Worm (Caenorhabditis elegans) whole organism, young adult: ENCODE data around the gene srsx-6.

Source experiments
- B0261.1 ChIP-seq: sonication (generic microtip); optimal IDR thresholded peaks from 2 replicates; lab custom pipeline; 2016; ENCODE audit warnings: mild to moderate bottlenecking, missing genetic modification characterization, moderate library complexity, missing compliant biosample characterization
- C17E4.6 ChIP-seq: fragments of 200-800 bp; sonication (Bioruptor generic); IDR thresholded peaks from 2 replicates; pipeline ENCODE4 v1.3.6; 2022; ENCODE audit warnings: missing genetic modification reagents, missing genetic modification characterization, missing compliant biosample characterization
- F10E7.11 ChIP-seq: sonication (generic microtip); optimal IDR thresholded peaks from 2 replicates; lab custom pipeline; 2017; ENCODE audit warnings: mild to moderate bottlenecking, missing genetic modification characterization, moderate library complexity, missing compliant biosample characterization
- F23B12.7 ChIP-seq: sonication (generic microtip); optimal IDR thresholded peaks from 2 replicates; lab custom pipeline; 2017; ENCODE audit warnings: missing genetic modification characterization, mild to moderate bottlenecking, missing compliant biosample characterization, antibody characterized with exemption, moderate library complexity; ENCODE audit not compliant: insufficient read depth
- F37B4.10 ChIP-seq: fragments of 200-800 bp; sonication (Bioruptor generic); IDR thresholded peaks from 2 replicates; pipeline ENCODE4 v1.3.6; 2022; ENCODE audit warnings: missing genetic modification characterization, missing compliant biosample characterization
- F49E8.2 ChIP-seq: sonication (generic microtip); optimal IDR thresholded peaks from 3 replicates; lab custom pipeline; 2017; ENCODE audit warnings: missing genetic modification characterization, mild to moderate bottlenecking, missing compliant biosample characterization, antibody characterized with exemption, moderate library complexity; ENCODE audit not compliant: insufficient read depth
- F55B11.4 ChIP-seq: sonication (generic microtip); optimal IDR thresholded peaks from 2 replicates; lab custom pipeline; 2016; ENCODE audit warnings: missing compliant biosample characterization, missing genetic modification characterization, borderline replicate concordance; ENCODE audit not compliant: insufficient read depth
- K12H6.12 ChIP-seq: fragments of 200-800 bp; sonication (Bioruptor generic); optimal IDR thresholded peaks from 2 replicates; lab custom pipeline; 2018; ENCODE audit warnings: mild to moderate bottlenecking, missing genetic modification characterization, missing compliant biosample characterization
- T07F8.4 ChIP-seq: sonication (generic microtip); optimal IDR thresholded peaks from 2 replicates; lab custom pipeline; 2016; ENCODE audit warnings: mild to moderate bottlenecking, missing genetic modification characterization, moderate library complexity, missing compliant biosample characterization
- Y53F4B.3 ChIP-seq: fragments of 200-800 bp; sonication (Bioruptor generic); IDR thresholded peaks from 2 replicates; pipeline ENCODE4 v1.3.6; 2022; ENCODE audit warnings: missing genetic modification reagents, missing genetic modification characterization, missing compliant biosample characterization
- Y56A3A.18 ChIP-seq: fragments of 200-800 bp; sonication (Bioruptor generic); IDR thresholded peaks from 2 replicates; pipeline ENCODE4 v1.3.6; 2022; ENCODE audit warnings: missing genetic modification reagents, missing genetic modification characterization, missing compliant biosample characterization
- Y67H2A.10 ChIP-seq: fragments of 200-800 bp; sonication (Bioruptor generic); conservative IDR thresholded peaks from 2 replicates; pipeline ENCODE4 v1.3.6; 2022; ENCODE audit warnings: missing genetic modification reagents, missing genetic modification characterization, missing compliant biosample characterization
- ama-1 ChIP-seq, 3 experiments: fragments of 150-350 bp in 1 of 3; sonication (generic microtip) in 2 of 3; optimal IDR thresholded peaks; 2 replicates each; lab custom pipeline; 2014 to 2018; ENCODE audit warnings: missing biosample characterization in 2 of 3, missing genetic modification characterization in 2 of 3, missing genetic modification reagents in 2 of 3
- aptf-2 ChIP-seq: fragments of 200-800 bp; sonication (Bioruptor generic); conservative IDR thresholded peaks from 2 replicates; pipeline ENCODE4 v1.3.6; 2022; ENCODE audit warnings: missing genetic modification reagents, missing genetic modification characterization, missing compliant biosample characterization
- aptf-3 ChIP-seq: fragments of 200-800 bp; sonication (Bioruptor generic); IDR thresholded peaks from 2 replicates; pipeline ENCODE4 v1.3.6; 2022; ENCODE audit warnings: missing genetic modification characterization, missing compliant biosample characterization
- attf-3 ChIP-seq: fragments of 200-800 bp; sonication (Bioruptor generic); conservative IDR thresholded peaks from 2 replicates; pipeline ENCODE4 v1.3.6; 2022; ENCODE audit warnings: missing genetic modification reagents, missing genetic modification characterization, missing compliant biosample characterization
- bed-1 ChIP-seq: fragments of 200-800 bp; sonication (Bioruptor generic); IDR thresholded peaks from 2 replicates; pipeline ENCODE4 v1.3.6; 2022; ENCODE audit warnings: missing genetic modification reagents, missing genetic modification characterization, missing compliant biosample characterization
- cebp-2 ChIP-seq: fragments of 200-800 bp; sonication (Bioruptor generic); IDR thresholded peaks from 2 replicates; pipeline ENCODE4 v1.3.6; 2022; ENCODE audit warnings: missing genetic modification characterization, missing compliant biosample characterization
- ceh-40 ChIP-seq: fragments of 200-800 bp; sonication (Bioruptor generic); IDR thresholded peaks from 2 replicates; pipeline ENCODE4 v1.3.6; 2022; ENCODE audit warnings: missing genetic modification characterization, missing compliant biosample characterization
- dpff-1 ChIP-seq: sonication (generic microtip); optimal IDR thresholded peaks from 2 replicates; lab custom pipeline; 2017; ENCODE audit warnings: mild to moderate bottlenecking, missing genetic modification characterization, missing compliant biosample characterization
- efl-1 ChIP-seq: fragments of 150-350 bp; optimal IDR thresholded peaks from 2 replicates; lab custom pipeline; 2014; ENCODE audit warnings: missing biosample characterization, missing genetic modification reagents, missing genetic modification characterization
- egl-18 ChIP-seq: fragments of 200-800 bp; sonication (Bioruptor generic); IDR thresholded peaks from 2 replicates; pipeline ENCODE4 v1.3.6; 2022; ENCODE audit warnings: missing genetic modification reagents, missing genetic modification characterization, missing compliant biosample characterization
- egl-44 ChIP-seq: fragments of 200-800 bp; sonication (Bioruptor generic); IDR thresholded peaks from 2 replicates; pipeline ENCODE4 v1.3.6; 2022; ENCODE audit warnings: missing genetic modification reagents, missing genetic modification characterization, missing compliant biosample characterization
- egrh-3 ChIP-seq: fragments of 200-800 bp; sonication (Bioruptor generic); IDR thresholded peaks from 2 replicates; pipeline ENCODE4 v1.3.6; 2022; ENCODE audit warnings: missing genetic modification reagents, missing genetic modification characterization, missing compliant biosample characterization
- hsf-1 ChIP-seq: fragments of 200-800 bp; sonication (Bioruptor generic); IDR thresholded peaks from 2 replicates; pipeline ENCODE4 v1.3.6; 2022; ENCODE audit warnings: missing genetic modification reagents, missing genetic modification characterization, missing compliant biosample characterization
- lin-26 ChIP-seq: fragments of 200-800 bp; sonication (Bioruptor generic); IDR thresholded peaks from 2 replicates; pipeline ENCODE4 v1.3.6; 2022; ENCODE audit warnings: missing genetic modification reagents, missing genetic modification characterization, missing compliant biosample characterization
- lin-35 ChIP-seq, 3 experiments: fragments of 150-350 bp in 2 of 3; sonication (generic microtip) in 1 of 3; optimal IDR thresholded peaks; 2 replicates each; lab custom pipeline; 2014 to 2018; ENCODE audit warnings: missing biosample characterization in 3 of 3, missing genetic modification characterization in 3 of 3, missing genetic modification reagents in 3 of 3
- lin-54 ChIP-seq: fragments of 200-800 bp; sonication (Bioruptor generic); optimal IDR thresholded peaks from 2 replicates; lab custom pipeline; 2018; ENCODE audit warnings: mild to moderate bottlenecking, missing genetic modification characterization, missing compliant biosample characterization
- nfya-2 ChIP-seq: fragments of 200-800 bp; sonication (Bioruptor generic); IDR thresholded peaks from 2 replicates; pipeline ENCODE4 v1.3.6; 2022; ENCODE audit warnings: missing genetic modification reagents, missing genetic modification characterization, missing compliant biosample characterization
- nhr-120 ChIP-seq: fragments of 200-800 bp; sonication (Bioruptor generic); IDR thresholded peaks from 2 replicates; pipeline ENCODE4 v1.3.6; 2022; ENCODE audit warnings: missing genetic modification characterization, missing compliant biosample characterization
- nhr-27 ChIP-seq: fragments of 200-800 bp; sonication (Bioruptor generic); optimal IDR thresholded peaks from 2 replicates; lab custom pipeline; 2018; ENCODE audit warnings: mild to moderate bottlenecking, missing genetic modification characterization, moderate library complexity, missing compliant biosample characterization
- nhr-90 ChIP-seq: sonication (generic microtip); optimal IDR thresholded peaks from 2 replicates; lab custom pipeline; 2016; ENCODE audit warnings: missing genotype, mild to moderate bottlenecking, missing genetic modification characterization, missing compliant biosample characterization
- rcor-1 ChIP-seq: fragments of 200-800 bp; sonication (Bioruptor generic); IDR thresholded peaks from 2 replicates; pipeline ENCODE4 v1.3.6; 2022; ENCODE audit warnings: missing genetic modification reagents, missing genetic modification characterization, missing compliant biosample characterization
- rec-8 ChIP-seq, 2 experiments: sonication (generic microtip); optimal IDR thresholded peaks; 2 replicates each; lab custom pipeline; 2016; ENCODE audit warnings: mild to moderate bottlenecking in 2 of 2, missing genetic modification characterization in 2 of 2, missing genetic modification reagents in 2 of 2, missing genotype in 2 of 2, missing biosample characterization in 1 of 2, missing compliant biosample characterization in 1 of 2, moderate library complexity in 1 of 2
- snpc-4 ChIP-seq, 5 experiments: fragments of 150-350 bp in 1 of 5; sonication (generic microtip) in 4 of 5; optimal IDR thresholded peaks; 2 replicates each; lab custom pipeline; 2014 to 2018; ENCODE audit warnings: missing genetic modification characterization in 5 of 5, missing biosample characterization in 3 of 5, antibody characterized with exemption in 2 of 5, mild to moderate bottlenecking in 2 of 5, missing compliant biosample characterization in 2 of 5, missing genotype in 2 of 5, moderate library complexity in 2 of 5, missing genetic modification reagents in 1 of 5
- ztf-28 ChIP-seq: fragments of 200-800 bp; sonication (Bioruptor generic); IDR thresholded peaks from 2 replicates; pipeline ENCODE4 v1.3.6; 2022; ENCODE audit warnings: missing genetic modification reagents, missing genetic modification characterization, missing compliant biosample characterization
- ztf-6 ChIP-seq: fragments of 200-800 bp; sonication (Bioruptor generic); IDR thresholded peaks from 2 replicates; pipeline ENCODE4 v1.3.6; 2022; ENCODE audit warnings: missing genetic modification reagents, missing genetic modification characterization, missing compliant biosample characterization

srsx-6 gene

ce11 chrV:7958740-7959320, 31.9 kb downstream of the srsx-6 start, which contains the start of the genes clec-217 and F26D11.2:
Gene clec-217 (minus strand): TSS chrV:7958840.
Gene F26D11.2 (plus strand): TSS chrV:7959270.
- no peak for TF ChIP-seq ceh-40 (GFP tag; lab: Robert Waterston, UW)
- TF ChIP-seq egl-18 (GFP tag; lab: Robert Waterston, UW), result no peak
- no peak for TF ChIP-seq F55B11.4 (tag; lab: Kevin White, UChicago)
- no peak for TF ChIP-seq efl-1 (GFP tag; lab: Kevin White, UChicago)
- no peak for TF ChIP-seq aptf-3

DNA sequence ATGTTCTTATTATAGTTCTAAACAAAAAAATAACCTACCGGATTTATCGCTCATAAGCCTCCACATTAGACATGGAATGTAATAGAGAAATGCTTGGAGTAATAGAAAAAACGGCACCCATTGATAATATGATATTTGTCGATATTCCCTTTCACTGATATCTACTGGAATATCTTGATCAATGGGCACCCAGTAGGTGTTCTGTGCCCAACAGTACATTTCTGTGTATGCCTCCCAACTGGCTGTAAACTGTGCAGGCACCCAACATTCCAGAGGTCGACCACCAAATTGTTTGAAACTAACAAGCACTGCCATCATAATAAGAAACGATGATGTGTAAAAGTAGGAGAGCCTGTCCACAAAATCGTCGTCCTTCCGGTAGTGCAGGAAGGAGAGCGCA, 37.5 kb downstream of the srsx-6 start:
- TF ChIP-seq Y53F4B.3 (GFP tag; lab: Robert Waterston, UW) (no peak), lin-26 (GFP tag; lab: Robert Waterston, UW) (no peak), K12H6.12 (tag; lab: Kevin White, UChicago) (no peak), F10E7.11 (tag; lab: Kevin White, UChicago) (no peak), aptf-2 (GFP tag; lab: Robert Waterston, UW) (no peak)

DNA sequence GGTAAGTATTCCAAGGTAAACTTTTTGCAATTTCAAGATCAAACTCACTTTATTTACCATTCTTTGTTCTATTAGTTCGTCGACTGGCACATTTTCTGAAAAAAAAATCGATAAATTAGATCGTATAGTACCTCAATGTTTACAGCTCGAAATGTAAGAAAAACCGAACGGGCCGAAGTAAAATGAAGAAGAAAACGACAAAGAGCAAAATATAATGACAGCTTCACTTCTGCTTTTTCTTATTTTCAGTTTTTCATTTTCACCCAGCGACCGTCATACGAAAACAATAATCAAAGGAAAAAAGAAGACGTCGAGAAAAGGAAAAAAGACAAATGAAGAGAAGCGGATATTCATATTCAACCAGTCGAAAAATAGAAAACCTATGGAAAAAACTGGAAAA, 42.2 kb downstream of the srsx-6 start, which contains the start of gene che-7:
TSS of gene che-7 (minus strand) at position 101 of the 400 bp plus-strand sequence.
- TF ChIP-seq rec-8 (tag; optimal IDR thresholded peaks at IDR 0.05; lab: Kevin White, UChicago), result no peak
- no peak for TF ChIP-seq snpc-4 (GFP tag; optimal IDR thresholded peaks at IDR 0.05; lab: Kevin White, UChicago)
- no peak for TF ChIP-seq snpc-4 (tag; optimal IDR thresholded peaks at IDR 0.05; lab: Kevin White, UChicago)
- no peak for TF ChIP-seq attf-3 (GFP tag; lab: Robert Waterston, UW)
- TF ChIP-seq ztf-28 (GFP tag; lab: Robert Waterston, UW), result no peak
- TF ChIP-seq F49E8.2, result no peak
- no peak for TF ChIP-seq hsf-1 (GFP tag; lab: Robert Waterston, UW)
- TF ChIP-seq T07F8.4 (tag; lab: Kevin White, UChicago), result no peak
- no peak for TF ChIP-seq F23B12.7 (tag; lab: Kevin White, UChicago)
- no peak for TF ChIP-seq nfya-2 (GFP tag; lab: Robert Waterston, UW)
- no peak for TF ChIP-seq nhr-120 (GFP tag; lab: Robert Waterston, UW)
- TF ChIP-seq C17E4.6 (GFP tag; lab: Robert Waterston, UW), result no peak
- TF ChIP-seq cebp-2 (GFP tag; lab: Robert Waterston, UW), result no peak
- TF ChIP-seq F37B4.10 (GFP tag; lab: Robert Waterston, UW), result no peak
- TF ChIP-seq nhr-90 (tag; lab: Kevin White, UChicago), result no peak
- TF ChIP-seq lin-54 (GFP tag; lab: Kevin White, UChicago), result no peak
- TF ChIP-seq dpff-1 (tag; lab: Kevin White, UChicago), result no peak
- TF ChIP-seq B0261.1 (tag; lab: Kevin White, UChicago), result no peak
- no peak for TF ChIP-seq lin-35 (GFP tag; optimal IDR thresholded peaks at IDR 0.05; lab: Kevin White, UChicago)
- no peak for TF ChIP-seq Y67H2A.10 (GFP tag; lab: Robert Waterston, UW)

DNA sequence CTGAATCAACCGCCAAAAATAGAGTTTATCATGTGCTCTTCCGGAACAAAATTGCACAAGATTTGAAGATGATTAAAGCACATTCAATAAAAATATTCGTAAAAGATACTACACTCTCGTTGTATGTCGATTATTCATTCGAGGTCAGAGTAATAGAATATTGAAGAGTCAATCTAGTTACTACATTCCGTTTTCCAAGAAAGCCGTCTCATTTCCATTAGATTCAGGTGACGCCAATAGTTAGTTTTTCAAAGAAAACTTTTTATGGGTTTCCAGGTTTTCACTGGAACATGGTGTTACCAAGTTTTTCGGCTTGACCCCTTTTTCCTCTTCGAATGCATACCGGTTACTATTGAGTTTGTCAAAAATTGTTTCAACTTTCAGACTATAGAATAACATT, 43.6 kb downstream of the srsx-6 start:
- TF ChIP-seq attf-3 (GFP tag; lab: Robert Waterston, UW) (no peak), F37B4.10 (GFP tag; lab: Robert Waterston, UW) (no peak), F55B11.4 (tag; lab: Kevin White, UChicago) (no peak), nhr-27 (tag; lab: Kevin White, UChicago) (no peak), ama-1 (optimal IDR thresholded peaks at IDR 0.05; lab: Kevin White, UChicago) (no peak), ama-1 (GFP tag; optimal IDR thresholded peaks at IDR 0.05; lab: Kevin White, UChicago) (no peak), Y53F4B.3 (GFP tag; lab: Robert Waterston, UW) (no peak), egl-44 (GFP tag; lab: Robert Waterston, UW) (no peak), rcor-1 (GFP tag; lab: Robert Waterston, UW) (no peak), ztf-6 (GFP tag; lab: Robert Waterston, UW) (no peak), dpff-1 (tag; lab: Kevin White, UChicago) (no peak), Y56A3A.18 (GFP tag; lab: Robert Waterston, UW) (no peak), egrh-3 (GFP tag; lab: Robert Waterston, UW) (no peak), bed-1 (GFP tag; lab: Robert Waterston, UW) (no peak)
